Worm (Caenorhabditis elegans): ENCODE results near the gene crp-1.

DNA sequence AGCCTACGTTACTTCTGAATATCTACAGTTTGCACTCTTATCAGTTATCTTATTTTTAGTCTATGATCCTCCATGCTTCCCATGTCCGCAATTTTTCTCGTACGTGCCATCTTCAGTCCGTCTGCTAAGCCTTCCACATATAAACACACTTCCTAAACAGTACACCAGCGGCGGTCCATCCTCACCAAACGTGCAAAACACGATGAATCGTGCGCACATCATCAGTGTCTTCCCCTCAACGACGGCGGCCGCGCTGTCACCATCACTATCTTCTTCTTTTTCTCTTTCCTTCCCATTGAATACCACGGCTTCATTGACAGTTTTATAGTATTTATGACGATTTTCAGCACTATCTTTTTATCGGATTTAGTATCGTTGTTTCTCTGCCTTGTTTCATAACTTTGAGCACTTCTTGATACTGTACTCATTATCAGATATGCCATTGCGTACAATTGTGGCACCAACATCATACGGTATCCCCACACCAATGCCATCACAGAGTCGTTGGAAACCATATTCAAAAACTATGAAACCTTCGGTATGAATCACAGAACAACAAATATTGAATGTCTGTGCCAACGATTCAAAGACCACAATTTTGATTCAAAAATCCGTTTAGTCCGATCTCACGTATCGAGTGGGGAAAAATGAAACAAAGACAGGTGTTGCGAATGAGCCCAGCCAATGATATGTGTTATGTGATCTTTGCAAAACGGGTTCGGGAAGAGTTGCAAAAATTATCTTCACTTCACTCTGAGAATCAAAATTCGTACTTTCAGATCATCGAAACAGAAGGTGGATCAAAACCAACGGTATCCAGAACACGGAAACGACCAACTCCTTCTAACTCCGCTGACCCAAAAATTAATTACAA, 5.2 kb upstream of the crp-1 start:
- no peak for TF ChIP-seq jun-1 (tag; optimal IDR thresholded peaks at IDR 0.05)
- no peak for TF ChIP-seq lin-15B (tag; optimal IDR thresholded peaks at IDR 0.05)
- no peak for TF ChIP-seq elt-3 (tag; optimal IDR thresholded peaks at IDR 0.05)
- TF ChIP-seq eor-1 (tag; optimal IDR thresholded peaks at IDR 0.05), result no peak
- no peak for TF ChIP-seq lsy-12 (tag; optimal IDR thresholded peaks at IDR 0.05)
- no peak for TF ChIP-seq R02D3.7 (tag; optimal IDR thresholded peaks at IDR 0.05)
- TF ChIP-seq ztf-11 (tag; optimal IDR thresholded peaks at IDR 0.05), result no peak
- no peak for TF ChIP-seq unc-39 (tag; optimal IDR thresholded peaks at IDR 0.05)
- TF ChIP-seq egl-5 (tag; optimal IDR thresholded peaks at IDR 0.05), result peak; percentile 1
- no peak for TF ChIP-seq nfya-1 (tag; optimal IDR thresholded peaks at IDR 0.05; ENCODE audit: insufficient read depth)
- TF ChIP-seq fkh-2 (tag; optimal IDR thresholded peaks at IDR 0.05), result no peak
- no peak for TF ChIP-seq ztf-4 (tag; optimal IDR thresholded peaks at IDR 0.05)
- no peak for TF ChIP-seq egl-27 (tag; optimal IDR thresholded peaks at IDR 0.05)
- no peak for TF ChIP-seq fkh-10 (GFP tag; optimal IDR thresholded peaks at IDR 0.05)

All from whole organism, L3 larva.